Worm (Caenorhabditis elegans): Measurements from ENCODE around the gene C23G10.1.

ce11 chrIII:6231880-6232279 lies 22.8 kb downstream of the C23G10.1 start:
- no peak for TF ChIP-seq nhr-28 (tag; optimal IDR thresholded peaks at IDR 0.05)
- no peak for TF ChIP-seq elt-1 (tag; optimal IDR thresholded peaks at IDR 0.05; ENCODE audit: borderline replicate concordance, insufficient read depth)
- TF ChIP-seq lsy-2 (tag; optimal IDR thresholded peaks at IDR 0.05) = no peak
- TF ChIP-seq pha-4 (tag; optimal IDR thresholded peaks at IDR 0.05) = no peak
- TF ChIP-seq drap-1 (GFP tag; optimal IDR thresholded peaks at IDR 0.05) = no peak
- no peak for TF ChIP-seq unc-120 (tag; optimal IDR thresholded peaks at IDR 0.05; ENCODE audit: poor library complexity, severe bottlenecking)
- TF ChIP-seq nhr-12 (tag; optimal IDR thresholded peaks at IDR 0.05) = no peak
- TF ChIP-seq bed-3 (GFP tag; optimal IDR thresholded peaks at IDR 0.05) = no peak
- peak; percentile 60 for TF ChIP-seq elt-3 (tag; optimal IDR thresholded peaks at IDR 0.05)
- TF ChIP-seq nhr-237 (tag; optimal IDR thresholded peaks at IDR 0.05) = no peak
- TF ChIP-seq unc-62 (GFP tag; optimal IDR thresholded peaks at IDR 0.05) = no peak

All from whole organism, mixed stage, embryonic.